Worm (Caenorhabditis elegans): Measurements from ENCODE around the gene B0035.15.

DNA sequence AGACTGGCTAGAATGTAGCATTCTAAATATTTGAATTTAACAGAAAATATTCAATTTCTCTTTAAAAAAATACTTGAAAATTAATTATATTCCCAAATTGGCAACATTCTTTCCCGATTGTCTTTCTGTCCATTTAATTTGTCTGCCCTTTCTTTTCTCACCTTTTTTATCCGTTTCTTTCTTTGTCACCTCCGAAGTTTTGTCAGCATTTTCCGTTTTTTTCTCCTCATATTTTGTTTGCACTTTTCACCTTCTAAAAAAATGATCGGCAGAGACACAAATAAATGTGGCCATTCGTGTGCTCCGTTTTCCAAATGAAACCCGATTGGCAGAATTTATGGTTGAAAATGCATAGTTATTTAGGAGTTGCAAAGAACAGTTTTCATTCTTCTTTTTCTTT, 18.1 kb upstream of the B0035.15 start:
- no peak for TF ChIP-seq ztf-11 (tag; optimal IDR thresholded peaks at IDR 0.05)
- TF ChIP-seq nhr-6 (tag; optimal IDR thresholded peaks at IDR 0.05), result no peak
- TF ChIP-seq unc-62 (GFP tag; optimal IDR thresholded peaks at IDR 0.05 in 1 of 2), result no peak
- TF ChIP-seq unc-62 (tag; optimal IDR thresholded peaks at IDR 0.05), result no peak
- TF ChIP-seq ama-1 (optimal IDR thresholded peaks at IDR 0.05), result no peak

Data from whole organism, L4 larva.